Worm (Caenorhabditis elegans): ENCODE data around the gene K09H11.6.

K09H11.6 gene

DNA sequence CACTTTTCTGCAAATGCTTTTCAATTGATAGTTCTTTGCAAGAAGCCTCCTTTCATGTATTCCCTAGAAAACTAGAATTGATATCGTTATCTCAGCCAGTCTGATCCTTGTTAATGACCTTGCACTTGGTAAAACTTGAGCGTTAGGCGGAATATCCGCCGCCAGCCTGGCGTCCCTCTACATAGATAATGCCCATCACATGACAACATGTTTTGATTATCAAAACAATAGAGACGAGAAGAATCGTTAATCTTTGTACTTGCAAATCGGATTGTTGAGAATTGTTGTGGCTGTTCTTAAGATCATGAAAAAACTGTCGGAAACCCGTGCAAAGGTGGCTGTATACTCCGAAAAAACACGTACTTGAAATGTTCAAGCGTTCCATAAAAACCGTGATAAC is 42.4 kb downstream of the K09H11.6 start (continued):
- peak; percentile 88 for TF ChIP-seq blmp-1 (tag; optimal IDR thresholded peaks at IDR 0.05)
- TF ChIP-seq lin-35 (GFP tag; optimal IDR thresholded peaks at IDR 0.05): no peak

DNA sequence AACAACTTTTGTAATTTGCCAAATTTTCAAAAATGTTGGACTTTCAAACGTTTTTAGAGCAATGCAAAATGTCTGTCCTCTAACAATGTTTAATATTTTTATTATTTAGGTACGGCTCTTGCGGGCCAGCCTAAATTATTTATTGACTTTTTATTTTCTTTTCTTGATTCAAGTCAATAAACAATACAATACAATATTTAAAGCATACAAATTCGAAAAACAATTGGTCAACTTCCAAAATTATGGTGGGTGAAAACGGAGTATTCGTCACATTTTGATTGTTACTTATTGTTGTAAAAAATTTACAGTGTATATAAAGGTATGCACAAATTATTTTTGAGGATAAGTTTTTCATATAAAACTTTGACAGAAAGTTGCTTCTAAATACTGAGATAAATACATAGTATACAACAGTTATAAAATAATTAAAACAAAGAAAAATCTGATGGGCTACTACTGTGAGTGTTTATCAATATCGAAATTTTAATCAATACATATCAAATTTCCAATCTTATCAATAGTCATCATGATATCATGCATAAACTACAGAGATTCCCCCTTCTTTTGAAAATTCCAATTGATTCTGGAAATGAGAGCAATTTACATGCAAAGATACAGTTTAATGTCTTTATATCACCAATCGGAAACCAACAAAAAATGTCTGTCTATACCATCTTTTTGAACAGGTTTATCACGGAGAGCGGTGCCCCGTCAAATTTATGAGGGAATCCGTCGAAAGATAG is 44.1 kb downstream of the K09H11.6 start, which contains the start of gene F25B4.8:
Gene F25B4.8 (minus strand): TSS at position 51 of the 743 bp plus-strand sequence.
- TF ChIP-seq blmp-1 (tag; optimal IDR thresholded peaks at IDR 0.05): peak; percentile 35
- peak in 2 of 6 experiments; percentile 20 to 46 for TF ChIP-seq elt-3 (tag; optimal IDR thresholded peaks at IDR 0.05)
- TF ChIP-seq fkh-4 (tag; optimal IDR thresholded peaks at IDR 0.05; ENCODE audit: borderline replicate concordance): no peak
- no peak for TF ChIP-seq skn-1 (tag; optimal IDR thresholded peaks at IDR 0.05)
- no peak for TF ChIP-seq irx-1 (tag; optimal IDR thresholded peaks at IDR 0.05)
- TF ChIP-seq aha-1 (tag; optimal IDR thresholded peaks at IDR 0.05): no peak
- TF ChIP-seq mab-9 (GFP tag; IDR thresholded peaks at IDR 0.05): no peak
- TF ChIP-seq efl-1 (optimal IDR thresholded peaks at IDR 0.05): no peak
- peak in 1 of 2 experiments; percentile 84 for TF ChIP-seq efl-1 (GFP tag; optimal IDR thresholded peaks at IDR 0.05 in 1 of 2)
- TF ChIP-seq Y116A8C.19 (tag; optimal IDR thresholded peaks at IDR 0.05; ENCODE audit: borderline replicate concordance): no peak
- TF ChIP-seq nhr-84 (tag; optimal IDR thresholded peaks at IDR 0.05): no peak
- TF ChIP-seq nhr-11 (tag; optimal IDR thresholded peaks at IDR 0.05): no peak

DNA sequence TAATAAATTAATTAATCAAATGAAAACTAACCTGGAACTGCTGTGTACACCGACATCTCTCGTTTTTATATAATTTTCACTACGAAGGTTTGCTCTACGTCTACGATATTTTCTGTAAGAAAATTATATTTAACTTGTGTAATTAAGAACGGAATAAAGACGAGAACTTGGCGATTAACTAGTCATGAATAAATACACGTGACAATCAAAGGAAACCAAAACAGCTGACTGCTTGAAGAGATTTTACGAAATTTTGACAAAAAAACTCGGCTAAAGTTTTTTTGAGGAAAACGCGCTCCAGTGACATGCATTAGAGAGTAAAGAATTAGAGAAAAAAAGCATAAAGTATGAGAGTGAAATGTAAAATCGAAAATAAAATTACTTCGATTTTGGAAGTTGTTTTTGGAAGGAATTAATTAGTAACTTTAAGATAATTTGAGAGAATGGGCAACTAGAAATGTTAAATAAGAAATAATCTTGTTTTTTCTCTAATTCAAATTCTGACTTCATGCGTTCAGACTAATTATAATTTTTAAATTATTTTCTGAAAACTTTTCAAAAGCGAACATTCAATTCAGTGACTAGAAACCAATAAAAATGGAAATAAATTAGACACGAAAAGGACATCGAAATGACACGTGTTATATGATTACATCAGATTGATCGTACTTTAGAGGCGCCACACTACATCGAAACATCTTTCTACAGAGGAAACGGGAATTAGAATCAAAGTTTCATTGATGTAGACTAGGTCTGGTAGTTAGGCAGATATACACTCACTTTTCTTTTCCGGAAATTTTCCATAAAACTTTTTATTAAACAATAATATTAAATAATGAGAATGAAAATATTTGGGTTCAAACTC is 48.6 kb downstream of the K09H11.6 start, which contains the start of gene F25B4.7:
Gene F25B4.7 (minus strand): TSS at position 112 of the 865 bp plus-strand sequence.
- TF ChIP-seq tbx-2 (tag; optimal IDR thresholded peaks at IDR 0.05) (no peak), ama-1 (optimal IDR thresholded peaks at IDR 0.05) (no peak), xbp-1 (tag; optimal IDR thresholded peaks at IDR 0.05) (no peak), pax-3 (tag; optimal IDR thresholded peaks at IDR 0.05) (no peak), mab-9 (GFP tag; IDR thresholded peaks at IDR 0.05) (no peak), ceh-8 (GFP tag; optimal IDR thresholded peaks at IDR 0.05) (no peak), F16B12.6 (tag; optimal IDR thresholded peaks at IDR 0.05) (no peak), zip-4 (GFP tag; optimal IDR thresholded peaks at IDR 0.05) (no peak), C04F5.9 (tag; optimal IDR thresholded peaks at IDR 0.05) (no peak), aha-1 (tag; optimal IDR thresholded peaks at IDR 0.05) (no peak), nhr-77 (tag; optimal IDR thresholded peaks at IDR 0.05) (no peak), nhr-85 (tag) (peak; percentile 80), C16A3.4 (tag; optimal IDR thresholded peaks at IDR 0.05) (peak; percentile 10), lin-15B (tag; optimal IDR thresholded peaks at IDR 0.05) (peak; percentile 9), skn-1 (tag; optimal IDR thresholded peaks at IDR 0.05) (peak; percentile 6), unc-98 (GFP tag; IDR thresholded peaks at IDR 0.05) (no peak), nhr-71 (tag; optimal IDR thresholded peaks at IDR 0.05) (peak; percentile 48), nhr-20 (tag; optimal IDR thresholded peaks at IDR 0.05) (peak; percentile 57), snpc-4 (tag; optimal IDR thresholded peaks at IDR 0.05) (peak; percentile 24), hlh-17 (GFP tag; optimal IDR thresholded peaks at IDR 0.05; ENCODE audit: borderline replicate concordance) (no peak), pqm-1 (tag; optimal IDR thresholded peaks at IDR 0.05) (no peak), elt-3 (tag; optimal IDR thresholded peaks at IDR 0.05) (peak in 2 of 6 experiments; percentile 18 to 39), lin-39 (tag; optimal IDR thresholded peaks at IDR 0.05) (no peak), aly-2 (tag; optimal IDR thresholded peaks at IDR 0.05) (no peak), tlp-1 (tag; optimal IDR thresholded peaks at IDR 0.05) (no peak), egl-27 (tag; optimal IDR thresholded peaks at IDR 0.05) (no peak), ceh-90 (tag; optimal IDR thresholded peaks at IDR 0.05) (no peak), ztf-4 (tag; optimal IDR thresholded peaks at IDR 0.05) (no peak), lin-35 (GFP tag; optimal IDR thresholded peaks at IDR 0.05) (peak in 1 of 2 experiments; percentile 8), efl-1 (optimal IDR thresholded peaks at IDR 0.05) (peak; percentile 32 to 36), efl-1 (GFP tag; optimal IDR thresholded peaks at IDR 0.05 in 1 of 2) (peak; percentile 25 to 87), swsn-7 (tag; optimal IDR thresholded peaks at IDR 0.05) (no peak), nhr-76 (tag; optimal IDR thresholded peaks at IDR 0.05) (no peak), lsy-2 (tag; optimal IDR thresholded peaks at IDR 0.05) (peak in 1 of 2 experiments; percentile 47), mef-2 (tag; optimal IDR thresholded peaks at IDR 0.05) (no peak), rnt-1 (tag; optimal IDR thresholded peaks at IDR 0.05) (peak; percentile 5), dsc-1 (tag; optimal IDR thresholded peaks at IDR 0.05) (no peak), mep-1 (tag; optimal IDR thresholded peaks at IDR 0.05) (peak; percentile 53), ceh-82 (tag; optimal IDR thresholded peaks at IDR 0.05) (peak in 1 of 3 experiments; percentile 12), hlh-4 (tag; optimal IDR thresholded peaks at IDR 0.05) (no peak)

All from whole organism, L1 larva.